Fruit fly (Drosophila melanogaster) whole organism, embryonic: Measurements from ENCODE around the gene CG17612.

Experiments used
- Atf6 ChIP-seq: fragments of 200-800 bp; sonication (Bioruptor generic); IDR thresholded peaks from 2 replicates; pipeline ENCODE4 v1.3.6; 2022; ENCODE audit warnings: missing biosample characterization, missing genetic modification characterization
- CG11504 ChIP-seq: fragments of 200-800 bp; sonication (Bioruptor generic); optimal IDR thresholded peaks from 3 replicates; lab custom pipeline; 2019; ENCODE audit warnings: missing biosample characterization, mild to moderate bottlenecking, missing genetic modification characterization, moderate library complexity
- CG12104 ChIP-seq: fragments of 200-800 bp; sonication (Bioruptor generic); optimal IDR thresholded peaks from 3 replicates; lab custom pipeline; 2016; ENCODE audit warnings: missing biosample characterization, missing genetic modification characterization
- CG12219 ChIP-seq: fragments of 200-800 bp; sonication (Bioruptor generic); optimal IDR thresholded peaks from 3 replicates; lab custom pipeline; 2018; ENCODE audit warnings: missing biosample characterization, mild to moderate bottlenecking, missing genetic modification characterization
- CG13296 ChIP-seq: fragments of 200-800 bp; sonication (Bioruptor generic); optimal IDR thresholded peaks from 3 replicates; lab custom pipeline; 2018; ENCODE audit warnings: missing biosample characterization, mild to moderate bottlenecking, missing genetic modification characterization
- CG14014 ChIP-seq: fragments of 200-800 bp; sonication (Bioruptor generic); IDR thresholded peaks from 2 replicates; pipeline ENCODE4 v1.3.6; 2022; ENCODE audit warnings: missing biosample characterization, missing genetic modification characterization
- CG14050 ChIP-seq: fragments of 200-800 bp; sonication (Bioruptor generic); IDR thresholded peaks from 3 replicates; pipeline ENCODE4 v1.3.6; 2022; ENCODE audit warnings: missing biosample characterization, missing genetic modification characterization
- CG15479 ChIP-seq: fragments of 200-800 bp; sonication (Bioruptor generic); optimal IDR thresholded peaks from 3 replicates; lab custom pipeline; 2019; ENCODE audit warnings: missing biosample characterization, mild to moderate bottlenecking, missing genetic modification characterization, moderate library complexity
- CG15696 ChIP-seq: fragments of 200-800 bp; sonication (Bioruptor generic); optimal IDR thresholded peaks from 2 replicates; lab custom pipeline; 2019; ENCODE audit warnings: missing biosample characterization, mild to moderate bottlenecking, missing genetic modification characterization, moderate library complexity
- CG17186 ChIP-seq: fragments of 200-800 bp; sonication (Bioruptor generic); optimal IDR thresholded peaks from 3 replicates; lab custom pipeline; 2017; ENCODE audit warnings: missing biosample characterization, missing genetic modification reagents, missing genetic modification characterization
- CG1792 ChIP-seq: fragments of 200-800 bp; sonication (Bioruptor generic); optimal IDR thresholded peaks from 2 replicates; lab custom pipeline; 2016; ENCODE audit warnings: missing biosample characterization, missing genetic modification characterization
- CG1832 ChIP-seq: fragments of 200-800 bp; sonication (Bioruptor generic); optimal IDR thresholded peaks from 2 replicates; lab custom pipeline; 2017; ENCODE audit warnings: missing biosample characterization, mild to moderate bottlenecking, missing genetic modification characterization, inconsistent platforms
- CG18599 ChIP-seq: fragments of 200-800 bp; sonication (Bioruptor generic); optimal IDR thresholded peaks from 3 replicates; lab custom pipeline; 2017; ENCODE audit warnings: missing biosample characterization, missing genetic modification characterization, mild to moderate bottlenecking, moderate library complexity, missing genetic modification reagents
- CG34224 ChIP-seq: fragments of 200-800 bp; sonication (Bioruptor generic); IDR thresholded peaks from 3 replicates; pipeline ENCODE4 v1.3.6; 2022; ENCODE audit warnings: missing biosample characterization, missing genetic modification characterization; ENCODE audit not compliant: partially characterized antibody
- CG4617 ChIP-seq: fragments of 200-800 bp; sonication (Bioruptor generic); optimal IDR thresholded peaks from 3 replicates; lab custom pipeline; 2016; ENCODE audit warnings: missing biosample characterization, missing genetic modification characterization, borderline replicate concordance
- CG4707 ChIP-seq: fragments of 200-800 bp; sonication (Bioruptor generic); optimal IDR thresholded peaks from 2 replicates; lab custom pipeline; 2018; ENCODE audit warnings: missing biosample characterization, mild to moderate bottlenecking, missing genetic modification characterization, moderate library complexity
- Chrac-16 ChIP-seq: fragments of 200-800 bp; sonication (Bioruptor generic); optimal IDR thresholded peaks from 3 replicates; lab custom pipeline; 2016; ENCODE audit warnings: missing biosample characterization, missing genetic modification characterization
- ERR ChIP-seq: fragments of 200-800 bp; sonication (Bioruptor generic); optimal IDR thresholded peaks from 2 replicates; lab custom pipeline; 2016; ENCODE audit warnings: missing biosample characterization, missing genetic modification characterization
- Ets97D ChIP-seq: fragments of 200-800 bp; sonication (Bioruptor generic); optimal IDR thresholded peaks from 3 replicates; lab custom pipeline; 2016; ENCODE audit warnings: missing biosample characterization, missing genetic modification characterization
- Hey ChIP-seq: fragments of 200-800 bp; sonication (Bioruptor generic); optimal IDR thresholded peaks from 3 replicates; lab custom pipeline; 2018; ENCODE audit warnings: missing biosample characterization, mild to moderate bottlenecking, missing genetic modification characterization
- Hr51 ChIP-seq, 2 experiments: fragments of 200-800 bp; sonication (Bioruptor generic); optimal IDR thresholded peaks; 2 replicates in 1 of 2; 3 replicates in 1 of 2; lab custom pipeline; 2016 to 2018; ENCODE audit warnings: missing biosample characterization in 2 of 2, missing genetic modification characterization in 2 of 2, mild to moderate bottlenecking in 1 of 2, moderate library complexity in 1 of 2
- Lim3 ChIP-seq: fragments of 200-800 bp; sonication (Bioruptor generic); IDR thresholded peaks from 2 replicates; pipeline ENCODE4 v1.3.6; 2022; ENCODE audit warnings: missing biosample characterization, missing genetic modification characterization
- MBD-R2 ChIP-seq: fragments of 200-800 bp; sonication (Bioruptor generic); IDR thresholded peaks from 2 replicates; pipeline ENCODE4 v1.3.6; 2022; ENCODE audit warnings: missing biosample characterization, missing genetic modification characterization
- MTF-1 ChIP-seq: fragments of 200-800 bp; sonication (Bioruptor generic); optimal IDR thresholded peaks from 2 replicates; lab custom pipeline; 2018; ENCODE audit warnings: missing biosample characterization, mild to moderate bottlenecking, missing genetic modification characterization, borderline replicate concordance
- Mes4 ChIP-seq: fragments of 200-800 bp; sonication (Bioruptor generic); optimal IDR thresholded peaks from 2 replicates; lab custom pipeline; 2016; ENCODE audit warnings: missing biosample characterization, missing genetic modification characterization
- Nf-YA ChIP-seq: fragments of 200-800 bp; sonication (Bioruptor generic); IDR thresholded peaks from 2 replicates; pipeline ENCODE4 v1.3.6; 2022; ENCODE audit warnings: missing biosample characterization, missing genetic modification characterization
- NfI ChIP-seq: fragments of 200-800 bp; sonication (Bioruptor generic); optimal IDR thresholded peaks from 3 replicates; lab custom pipeline; 2018; ENCODE audit warnings: missing biosample characterization, mild to moderate bottlenecking, missing genetic modification characterization, moderate library complexity
- Rx ChIP-seq: fragments of 200-800 bp; sonication (Bioruptor generic); IDR thresholded peaks from 2 replicates; pipeline ENCODE4 v1.3.6; 2022; ENCODE audit warnings: missing biosample characterization, missing genetic modification characterization
- Vsx1 ChIP-seq: fragments of 200-800 bp; sonication (Bioruptor generic); optimal IDR thresholded peaks from 2 replicates; lab custom pipeline; 2017; ENCODE audit warnings: missing biosample characterization, mild to moderate bottlenecking, missing genetic modification characterization, missing genetic modification reagents
- amos ChIP-seq: fragments of 200-800 bp; sonication (Bioruptor generic); IDR thresholded peaks from 2 replicates; pipeline ENCODE4 v1.3.6; 2022; ENCODE audit warnings: missing biosample characterization, missing genetic modification characterization; ENCODE audit not compliant: partially characterized antibody
- bbx ChIP-seq: fragments of 200-800 bp; sonication (Bioruptor generic); IDR thresholded peaks from 2 replicates; pipeline ENCODE4 v1.3.6; 2022; ENCODE audit warnings: missing biosample characterization, missing genetic modification characterization; ENCODE audit not compliant: partially characterized antibody
- bowl ChIP-seq: fragments of 200-800 bp; sonication (Bioruptor generic); IDR thresholded peaks from 2 replicates; pipeline ENCODE4 v1.3.6; 2022; ENCODE audit warnings: missing biosample characterization, missing genetic modification characterization
- cato ChIP-seq: fragments of 200-800 bp; sonication (Bioruptor generic); optimal IDR thresholded peaks from 2 replicates; lab custom pipeline; 2016; ENCODE audit warnings: missing biosample characterization, missing genetic modification characterization, borderline replicate concordance
- disco-r ChIP-seq: fragments of 200-800 bp; sonication (Bioruptor generic); optimal IDR thresholded peaks from 2 replicates; lab custom pipeline; 2016; ENCODE audit warnings: missing biosample characterization, missing genetic modification characterization
- eyg ChIP-seq: fragments of 200-800 bp; sonication (Bioruptor generic); optimal IDR thresholded peaks from 3 replicates; lab custom pipeline; 2016; ENCODE audit warnings: missing biosample characterization, missing genetic modification characterization
- fu2 ChIP-seq: fragments of 200-800 bp; sonication (Bioruptor generic); optimal IDR thresholded peaks from 2 replicates; lab custom pipeline; 2016; ENCODE audit warnings: missing biosample characterization, missing genetic modification characterization
- ham ChIP-seq: fragments of 200-800 bp; sonication (Bioruptor generic); IDR thresholded peaks from 2 replicates; pipeline ENCODE4 v1.3.6; 2022; ENCODE audit warnings: missing biosample characterization, missing genetic modification characterization
- lola ChIP-seq, 3 experiments: fragments of >200 bp in 2 of 3; fragments of 200-800 bp in 1 of 3; sonication (Bioruptor generic) in 1 of 3; optimal IDR thresholded peaks; 2 replicates each; lab custom pipeline; 2017 to 2019; ENCODE audit warnings: missing biosample characterization in 3 of 3, missing genetic modification characterization in 3 of 3, mild to moderate bottlenecking in 1 of 3, moderate library complexity in 1 of 3
- maf-S ChIP-seq: fragments of 200-800 bp; sonication (Bioruptor generic); optimal IDR thresholded peaks from 2 replicates; lab custom pipeline; 2016; ENCODE audit warnings: missing biosample characterization, missing genetic modification characterization
- nau ChIP-seq: fragments of 200-800 bp; sonication (Bioruptor generic); optimal IDR thresholded peaks from 3 replicates; lab custom pipeline; 2017; ENCODE audit warnings: missing biosample characterization, mild to moderate bottlenecking, missing genetic modification characterization, missing genetic modification reagents
- pho ChIP-seq: fragments of 200-800 bp; sonication (Bioruptor generic); optimal IDR thresholded peaks from 2 replicates; lab custom pipeline; 2016; ENCODE audit warnings: missing biosample characterization, missing genetic modification characterization
- ranshi ChIP-seq: fragments of 200-800 bp; sonication (Bioruptor generic); IDR thresholded peaks from 2 replicates; pipeline ENCODE4 v1.3.6; 2022; ENCODE audit warnings: missing biosample characterization, missing genetic modification characterization
- row ChIP-seq: fragments of 200-800 bp; sonication (Bioruptor generic); IDR thresholded peaks from 3 replicates; pipeline ENCODE4 v1.3.6; 2022; ENCODE audit warnings: missing biosample characterization, missing genetic modification characterization
- sob ChIP-seq: fragments of 200-800 bp; sonication (Bioruptor generic); IDR thresholded peaks from 2 replicates; pipeline ENCODE4 v1.3.6; 2022; ENCODE audit warnings: missing biosample characterization, missing genetic modification characterization
- tgo ChIP-seq: fragments of 200-800 bp; sonication (Bioruptor generic); IDR thresholded peaks from 3 replicates; pipeline ENCODE4 v1.3.6; 2022; ENCODE audit warnings: missing biosample characterization, missing genetic modification characterization
- tio ChIP-seq: fragments of 200-800 bp; sonication (Bioruptor generic); optimal IDR thresholded peaks from 2 replicates; lab custom pipeline; 2017; ENCODE audit warnings: missing biosample characterization, missing genetic modification characterization, inconsistent platforms
- tll ChIP-seq, 2 experiments: fragments of 200-800 bp in 1 of 2; fragments of >200 bp in 1 of 2; sonication (Bioruptor generic) in 1 of 2; optimal IDR thresholded peaks; 2 replicates each; lab custom pipeline; 2017 to 2019; ENCODE audit warnings: missing biosample characterization in 2 of 2, missing genetic modification characterization in 2 of 2, mild to moderate bottlenecking in 1 of 2, moderate library complexity in 1 of 2
- wek ChIP-seq: fragments of 200-800 bp; sonication (Bioruptor generic); optimal IDR thresholded peaks from 3 replicates; lab custom pipeline; 2018; ENCODE audit warnings: missing biosample characterization, mild to moderate bottlenecking, missing genetic modification characterization, moderate library complexity
- zf30C ChIP-seq: fragments of 200-800 bp; sonication (Bioruptor generic); optimal IDR thresholded peaks from 3 replicates; lab custom pipeline; 2018; ENCODE audit warnings: missing biosample characterization, mild to moderate bottlenecking, missing genetic modification characterization
- zfh2 ChIP-seq: fragments of 200-800 bp; sonication (Bioruptor generic); optimal IDR thresholded peaks from 2 replicates; lab custom pipeline; 2016; ENCODE audit warnings: missing biosample characterization, missing genetic modification characterization

The CG17612 gene

DNA sequence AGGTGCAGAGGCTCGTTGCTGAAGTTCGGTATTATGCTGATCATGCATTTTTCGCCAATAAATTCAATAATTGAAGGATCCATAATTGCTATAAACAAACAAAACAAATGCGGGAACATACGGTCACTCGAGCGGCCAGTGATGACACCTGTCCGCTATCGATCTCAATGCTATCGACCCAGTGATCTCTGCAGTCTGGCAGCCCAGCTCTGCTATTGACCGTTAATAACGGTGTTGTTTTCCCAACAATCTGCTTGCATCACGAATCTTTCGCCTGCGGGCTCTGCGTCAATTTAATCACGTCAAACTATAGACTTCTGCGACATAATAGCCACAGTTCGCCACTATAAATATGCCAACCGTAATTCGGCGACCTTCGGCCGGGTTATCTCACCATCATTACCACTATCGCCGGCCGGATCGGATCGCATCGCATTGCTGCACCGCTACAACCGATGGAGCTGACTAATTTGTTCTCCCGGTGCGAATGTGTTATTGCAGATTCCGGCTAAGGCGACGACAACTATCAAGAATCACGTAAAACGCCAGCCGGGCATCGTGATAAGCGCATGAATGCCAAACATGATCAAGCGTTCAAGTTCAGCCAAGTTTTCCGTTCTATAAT, 4.5 kb upstream of the CG17612 start, which contains the start of gene Psf2:
Gene Psf2, minus strand, starts transcription at position 431 of the 625 bp plus-strand sequence.
- TF ChIP-seq bowl (GFP tag; lab: Robert Waterston, UW) (no peak), Nf-YA (GFP tag; lab: Robert Waterston, UW) (no peak), Hey (tag; lab: Kevin White, UChicago) (no peak), maf-S (no peak), sob (GFP tag; lab: Robert Waterston, UW) (no peak), Rx (GFP tag; lab: Robert Waterston, UW) (no peak), MTF-1 (GFP tag; lab: Kevin White, UChicago) (no peak), CG14050 (no peak), CG1832 (GFP tag; lab: Kevin White, UChicago) (no peak), fu2 (no peak), CG4707 (GFP tag; lab: Kevin White, UChicago) (no peak), amos (peak; percentile 71), Atf6 (no peak), CG18599 (GFP tag; lab: Kevin White, UChicago) (no peak), CG12219 (no peak), row (GFP tag; lab: Robert Waterston, UW) (peak; percentile 21; the same call in 1 of the 3 replicates), Ets97D (GFP tag; lab: Kevin White, UChicago) (peak; percentile 71), Vsx1 (no peak), pho (no peak), eyg (no peak), ERR (GFP tag; lab: Kevin White, UChicago) (no peak), CG4617 (peak; percentile 27), tgo (GFP tag; lab: Robert Waterston, UW) (no peak), ranshi (GFP tag; lab: Robert Waterston, UW) (no peak), wek (no peak), nau (GFP tag; lab: Kevin White, UChicago) (no peak), zf30C (GFP tag; lab: Kevin White, UChicago) (no peak), CG17186 (peak; percentile 73), lola (GFP tag; optimal IDR thresholded peaks at IDR 0.05; lab: Kevin White, UChicago) (no peak), Lim3 (GFP tag; lab: Robert Waterston, UW) (no peak), disco-r (GFP tag; lab: Kevin White, UChicago) (no peak), tio (no peak), CG11504 (tag; lab: Kevin White, UChicago) (no peak), CG12104 (no peak), CG1792 (GFP tag; lab: Kevin White, UChicago) (no peak), CG34224 (peak; percentile 65; the same call in 2 of the 3 replicates), zfh2 (GFP tag; lab: Kevin White, UChicago) (no peak), Hr51 (GFP tag; optimal IDR thresholded peaks at IDR 0.05; lab: Kevin White, UChicago) (no peak), bbx (peak; percentile 69), MBD-R2 (GFP tag; lab: Robert Waterston, UW) (peak; percentile 72), Mes4 (GFP tag; lab: Kevin White, UChicago) (no peak), CG13296 (GFP tag; lab: Kevin White, UChicago) (no peak), NfI (GFP tag; lab: Kevin White, UChicago) (no peak), CG14014 (GFP tag; lab: Robert Waterston, UW) (no peak), CG15479 (GFP tag; lab: Kevin White, UChicago) (no peak), CG15696 (tag; lab: Kevin White, UChicago) (no peak), ham (no peak), Chrac-16 (no peak), cato (GFP tag; lab: Kevin White, UChicago) (no peak), tll (GFP tag; optimal IDR thresholded peaks at IDR 0.05; lab: Kevin White, UChicago) (no peak)
